3 fruit fly cellular contexts compared by ENCODE assay signal in genomic region chrX:20612979-20613378, dm6.
TF ChIP-seq lines count a peak whose summit lies in the region.

No protein-coding gene starts in this region.

- no peak for TF ChIP-seq CTCF in whole organism, embryonic (GFP tag; optimal IDR thresholded peaks at IDR 0.05; lab: Kevin White, UChicago)

TF ChIP-seq in whole organism, adult, 20 proteins besides CTCF, POLR2A, EP300 and RAD21:
- peak; percentile 54 for TF ChIP-seq pad (GFP tag; optimal IDR thresholded peaks at IDR 0.05; lab: Kevin White, UChicago)
- TF ChIP-seq tj (GFP tag; optimal IDR thresholded peaks at IDR 0.05; lab: Kevin White, UChicago), result no peak

TF ChIP-seq in whole organism, embryonic, 481 proteins besides CTCF, POLR2A, EP300 and RAD21:
- TF ChIP-seq z (GFP tag; IDR thresholded peaks at IDR 0.05; lab: Robert Waterston, UW) (peak; percentile 87), Vsx1 (GFP tag; optimal IDR thresholded peaks at IDR 0.05; lab: Kevin White, UChicago) (no peak), CG10959 (GFP tag; IDR thresholded peaks at IDR 0.05; lab: Robert Waterston, UW) (no peak)
TF ChIP-seq in whole organism, embryonic: peak in this region for 1.

TF ChIP-seq in whole organism, wandering third instar larva, 38 proteins besides CTCF, POLR2A, EP300 and RAD21:
- TF ChIP-seq Dfd (GFP tag; optimal IDR thresholded peaks at IDR 0.05; lab: Kevin White, UChicago), result peak; percentile 74
- no peak for TF ChIP-seq HLH106 (tag; optimal IDR thresholded peaks at IDR 0.05; lab: Kevin White, UChicago)
